Worm (Caenorhabditis elegans): ENCODE results near the gene B0252.1.
A peak's percentile ranks its signal among the peaks of the same experiment; 100 is the strongest.

The B0252.1 gene

ce11 chrII:6877881-6878280 is 41.6 kb upstream of the B0252.1 start:
- no peak for TF ChIP-seq let-526 (GFP tag; IDR thresholded peaks at IDR 0.05)
- no peak for TF ChIP-seq ztf-3 (GFP tag; optimal IDR thresholded peaks at IDR 0.05)
- TF ChIP-seq madf-8 (GFP tag; conservative IDR thresholded peaks at IDR 0.05) = no peak
- no peak for TF ChIP-seq let-607 (tag; optimal IDR thresholded peaks at IDR 0.05)
- TF ChIP-seq dpff-1 (tag; optimal IDR thresholded peaks at IDR 0.05) = no peak
- no peak for TF ChIP-seq ztf-26 (tag; optimal IDR thresholded peaks at IDR 0.05)
- TF ChIP-seq sptf-2 (GFP tag; optimal IDR thresholded peaks at IDR 0.05) = no peak
- no peak for TF ChIP-seq lin-35 (GFP tag; optimal IDR thresholded peaks at IDR 0.05)
- TF ChIP-seq lin-54 (GFP tag; optimal IDR thresholded peaks at IDR 0.05) = no peak
- no peak for TF ChIP-seq F57C9.4 (tag; optimal IDR thresholded peaks at IDR 0.05)
- TF ChIP-seq K12H6.12 (tag; optimal IDR thresholded peaks at IDR 0.05) = no peak
- no peak for TF ChIP-seq nhr-120 (GFP tag; IDR thresholded peaks at IDR 0.05)
- TF ChIP-seq gei-17 (GFP tag; optimal IDR thresholded peaks at IDR 0.05) = no peak
- TF ChIP-seq nfyb-1 (GFP tag; IDR thresholded peaks at IDR 0.05) = no peak

ce11 chrII:6880067-6880466 is 39.4 kb upstream of the B0252.1 start, which contains the start of gene C44B7.7:
Gene C44B7.7, minus strand, starts transcription at chrII:6880167.
- peak; percentile 5 for TF ChIP-seq nhr-80 (tag; optimal IDR thresholded peaks at IDR 0.05)
- no peak for TF ChIP-seq ama-1 (optimal IDR thresholded peaks at IDR 0.05)
- no peak for TF ChIP-seq ama-1 (GFP tag; optimal IDR thresholded peaks at IDR 0.05)

- no peak for TF ChIP-seq bed-1 (GFP tag; IDR thresholded peaks at IDR 0.05)
- no peak for TF ChIP-seq gei-17 (GFP tag; optimal IDR thresholded peaks at IDR 0.05)
- no peak for TF ChIP-seq dox-1 (GFP tag; IDR thresholded peaks at IDR 0.05)
- TF ChIP-seq ceh-100 (GFP tag; IDR thresholded peaks at IDR 0.05) = no peak
- TF ChIP-seq mes-4 (tag; optimal IDR thresholded peaks at IDR 0.05) = no peak
- no peak for TF ChIP-seq rpc-1 (optimal IDR thresholded peaks at IDR 0.05)
- no peak for TF ChIP-seq rpc-1 (tag; optimal IDR thresholded peaks at IDR 0.05)
- TF ChIP-seq F55B11.4 (tag; optimal IDR thresholded peaks at IDR 0.05; ENCODE audit: borderline replicate concordance, insufficient read depth) = no peak
- no peak for TF ChIP-seq attf-6 (GFP tag; IDR thresholded peaks at IDR 0.05)
- TF ChIP-seq cebp-1 (GFP tag; IDR thresholded peaks at IDR 0.05) = no peak
- TF ChIP-seq cebp-1 (tag; optimal IDR thresholded peaks at IDR 0.05) = no peak
- no peak for TF ChIP-seq attf-3 (GFP tag; conservative IDR thresholded peaks at IDR 0.05)
- TF ChIP-seq die-1 (tag; optimal IDR thresholded peaks at IDR 0.05) = no peak
- no peak for TF ChIP-seq cebp-2 (GFP tag; IDR thresholded peaks at IDR 0.05)
- no peak for TF ChIP-seq dpff-1 (tag; optimal IDR thresholded peaks at IDR 0.05)
- no peak for TF ChIP-seq B0019.2 (GFP tag; conservative IDR thresholded peaks at IDR 0.05)
- TF ChIP-seq snpc-4 (GFP tag; optimal IDR thresholded peaks at IDR 0.05) = no peak
- TF ChIP-seq snpc-4 (tag; optimal IDR thresholded peaks at IDR 0.05) = no peak
- TF ChIP-seq F57A8.1 (GFP tag; optimal IDR thresholded peaks at IDR 0.05) = no peak
- no peak for TF ChIP-seq rec-8 (tag; optimal IDR thresholded peaks at IDR 0.05)
- no peak for TF ChIP-seq Y67H2A.10 (GFP tag; conservative IDR thresholded peaks at IDR 0.05)
- TF ChIP-seq pbrm-1 (GFP tag; IDR thresholded peaks at IDR 0.05) = no peak
- TF ChIP-seq nhr-80 (tag; optimal IDR thresholded peaks at IDR 0.05) = no peak
Observed at ce11 chrII:6882335-6882734, 37.1 kb upstream of the B0252.1 start.

ce11 chrII:6883716-6884115 is 35.8 kb upstream of the B0252.1 start, which contains the start of gene pmp-1:
Gene pmp-1, minus strand, starts transcription at chrII:6883754.
- TF ChIP-seq cebp-1 (GFP tag; IDR thresholded peaks at IDR 0.05) (no peak), cebp-1 (tag; optimal IDR thresholded peaks at IDR 0.05) (no peak), aptf-3 (GFP tag; IDR thresholded peaks at IDR 0.05) (no peak), ets-4 (GFP tag; optimal IDR thresholded peaks at IDR 0.05) (peak; percentile 51), nhr-80 (tag; optimal IDR thresholded peaks at IDR 0.05) (peak; percentile 78), nfya-1 (tag; optimal IDR thresholded peaks at IDR 0.05; ENCODE audit: borderline replicate concordance, insufficient read depth) (no peak), pha-4 (tag; optimal IDR thresholded peaks at IDR 0.05) (no peak), ama-1 (optimal IDR thresholded peaks at IDR 0.05) (no peak), ama-1 (GFP tag; optimal IDR thresholded peaks at IDR 0.05) (no peak), F52B5.7 (tag; optimal IDR thresholded peaks at IDR 0.05) (no peak), zfh-2 (GFP tag; conservative IDR thresholded peaks at IDR 0.05) (no peak), F23B12.7 (tag; optimal IDR thresholded peaks at IDR 0.05; ENCODE audit: insufficient read depth) (no peak), F37B4.10 (GFP tag; IDR thresholded peaks at IDR 0.05) (no peak)
